Worm (Caenorhabditis elegans) whole organism, L1 larva: ENCODE data around the gene best-6.
"Not testable (repeated sequence)": the region's sequence is repeated elsewhere in the genome, so short reads cannot be mapped to it uniquely, and the experiment has no call there.

Experiments used
- C34B4.2 ChIP-seq: sonication (generic microtip); optimal IDR thresholded peaks from 2 replicates; lab custom pipeline; 2017; ENCODE audit warnings: mild to moderate bottlenecking, missing genetic modification characterization, missing compliant biosample characterization
- F16B12.6 ChIP-seq: fragments of 150-350 bp; optimal IDR thresholded peaks from 2 replicates; lab custom pipeline; 2014; ENCODE audit warnings: missing biosample characterization, missing genetic modification characterization
- aly-2 ChIP-seq: fragments of 150-350 bp; optimal IDR thresholded peaks from 2 replicates; lab custom pipeline; 2014; ENCODE audit warnings: missing biosample characterization, missing genetic modification characterization
- ceh-8 ChIP-seq: fragments of 200-800 bp; sonication (Bioruptor generic); optimal IDR thresholded peaks from 2 replicates; lab custom pipeline; 2018; ENCODE audit warnings: mild to moderate bottlenecking, missing genetic modification characterization, moderate library complexity, missing compliant biosample characterization
- ceh-82 ChIP-seq, 3 experiments: fragments of 150-350 bp in 1 of 3; sonication (generic microtip) in 2 of 3; optimal IDR thresholded peaks; 2 replicates each; lab custom pipeline; 2014 to 2017; ENCODE audit warnings: missing biosample characterization in 3 of 3, missing genetic modification characterization in 3 of 3
- ceh-90 ChIP-seq: sonication (generic microtip); optimal IDR thresholded peaks from 2 replicates; lab custom pipeline; 2016; ENCODE audit warnings: missing genetic modification characterization, missing compliant biosample characterization
- efl-1 ChIP-seq, 4 experiments: fragments of 150-350 bp; optimal IDR thresholded peaks in 3 of 4; peaks in 1 of 4; 1 replicate in 1 of 4; 2 replicates in 3 of 4; lab custom pipeline; 2014; ENCODE audit warnings: missing biosample characterization in 2 of 4, missing genetic modification characterization in 2 of 4, missing genetic modification reagents in 2 of 4
- ets-5 ChIP-seq: fragments of 200-800 bp; sonication (Bioruptor generic); IDR thresholded peaks from 2 replicates; pipeline ENCODE4 v1.3.6; 2022; ENCODE audit warnings: missing genetic modification characterization, missing compliant biosample characterization
- fos-1 ChIP-seq: fragments of 150-350 bp; optimal IDR thresholded peaks from 2 replicates; lab custom pipeline; 2014; ENCODE audit warnings: missing biosample characterization, missing genetic modification characterization
- hlh-17 ChIP-seq: fragments of 200-800 bp; sonication (Bioruptor generic); optimal IDR thresholded peaks from 2 replicates; lab custom pipeline; 2018; ENCODE audit warnings: missing genetic modification characterization, mild to moderate bottlenecking, missing compliant biosample characterization, moderate library complexity, borderline replicate concordance
- lin-13 ChIP-seq: fragments of 150-350 bp; optimal IDR thresholded peaks from 2 replicates; lab custom pipeline; 2014; ENCODE audit warnings: missing biosample characterization, missing genetic modification reagents, missing genetic modification characterization
- lin-35 ChIP-seq, 2 experiments: fragments of 150-350 bp; optimal IDR thresholded peaks; 2 replicates each; lab custom pipeline; 2014; ENCODE audit warnings: missing biosample characterization in 2 of 2, missing genetic modification characterization in 2 of 2, missing genetic modification reagents in 2 of 2
- lin-39 ChIP-seq: fragments of 150-350 bp; optimal IDR thresholded peaks from 2 replicates; lab custom pipeline; 2014; ENCODE audit warnings: missing biosample characterization, missing genetic modification reagents, missing genetic modification characterization
- mab-9 ChIP-seq: fragments of 200-800 bp; sonication (Bioruptor generic); IDR thresholded peaks from 2 replicates; pipeline ENCODE4 v1.3.6; 2022; ENCODE audit warnings: missing genetic modification reagents, missing genetic modification characterization, missing compliant biosample characterization
- mef-2 ChIP-seq: fragments of 150-350 bp; optimal IDR thresholded peaks from 2 replicates; lab custom pipeline; 2014; ENCODE audit warnings: missing biosample characterization, missing genetic modification characterization
- nhr-19 ChIP-seq: fragments of 200-800 bp; sonication (Bioruptor generic); conservative IDR thresholded peaks from 2 replicates; pipeline ENCODE4 v1.3.6; 2022; ENCODE audit warnings: missing genetic modification characterization, missing compliant biosample characterization
- nhr-20 ChIP-seq: sonication (generic microtip); optimal IDR thresholded peaks from 2 replicates; lab custom pipeline; 2016; ENCODE audit warnings: mild to moderate bottlenecking, missing genetic modification characterization, missing compliant biosample characterization
- nhr-28 ChIP-seq: fragments of 150-350 bp; optimal IDR thresholded peaks from 2 replicates; lab custom pipeline; 2014; ENCODE audit warnings: missing biosample characterization, missing genetic modification characterization
- nhr-47 ChIP-seq: sonication (generic microtip); optimal IDR thresholded peaks from 2 replicates; lab custom pipeline; 2016; ENCODE audit warnings: mild to moderate bottlenecking, missing genetic modification characterization, moderate library complexity, missing compliant biosample characterization
- nhr-76 ChIP-seq: sonication (generic microtip); optimal IDR thresholded peaks from 2 replicates; lab custom pipeline; 2017; ENCODE audit warnings: missing biosample characterization, missing genetic modification characterization
- nhr-85 ChIP-seq: sonication (generic microtip); peaks from one replicate; lab custom pipeline; 2016; ENCODE audit warnings: missing genetic modification characterization, inconsistent platforms, missing compliant biosample characterization
- pag-3 ChIP-seq: sonication (generic microtip); optimal IDR thresholded peaks from 2 replicates; lab custom pipeline; 2017; ENCODE audit warnings: missing genetic modification characterization, mild to moderate bottlenecking, missing compliant biosample characterization, antibody characterized with exemption, borderline replicate concordance; ENCODE audit not compliant: insufficient read depth
- pax-3 ChIP-seq: fragments of 200-800 bp; sonication (Bioruptor generic); optimal IDR thresholded peaks from 2 replicates; lab custom pipeline; 2018; ENCODE audit warnings: mild to moderate bottlenecking, missing genetic modification characterization, moderate library complexity, missing compliant biosample characterization
- pqm-1 ChIP-seq: sonication (generic microtip); optimal IDR thresholded peaks from 3 replicates; lab custom pipeline; 2017; ENCODE audit warnings: missing biosample characterization, missing genetic modification characterization
- skn-1 ChIP-seq: fragments of 150-350 bp; optimal IDR thresholded peaks from 2 replicates; lab custom pipeline; 2014; ENCODE audit warnings: missing biosample characterization, missing genetic modification characterization
- snpc-4 ChIP-seq: fragments of 150-350 bp; optimal IDR thresholded peaks from 2 replicates; lab custom pipeline; 2014; ENCODE audit warnings: missing biosample characterization, missing genetic modification characterization
- sox-4 ChIP-seq: sonication (generic microtip); optimal IDR thresholded peaks from 2 replicates; lab custom pipeline; 2016; ENCODE audit warnings: missing genetic modification characterization, missing compliant biosample characterization
- sup-37 ChIP-seq: fragments of 200-800 bp; sonication (Bioruptor generic); optimal IDR thresholded peaks from 2 replicates; lab custom pipeline; 2018; ENCODE audit warnings: mild to moderate bottlenecking, missing genetic modification characterization, missing compliant biosample characterization
- swsn-7 ChIP-seq: sonication (generic microtip); optimal IDR thresholded peaks from 2 replicates; lab custom pipeline; 2016; ENCODE audit warnings: missing genetic modification characterization, missing compliant biosample characterization
- tbx-2 ChIP-seq: sonication (generic microtip); optimal IDR thresholded peaks from 2 replicates; lab custom pipeline; 2016; ENCODE audit warnings: missing genetic modification characterization, missing compliant biosample characterization
- unc-30 ChIP-seq: sonication (generic microtip); optimal IDR thresholded peaks from 2 replicates; lab custom pipeline; 2017; ENCODE audit warnings: missing biosample characterization, missing genetic modification characterization
- unc-62 ChIP-seq: fragments of 150-350 bp; optimal IDR thresholded peaks from 2 replicates; lab custom pipeline; 2014; ENCODE audit warnings: missing biosample characterization, missing genetic modification reagents, missing genetic modification characterization
- vab-15 ChIP-seq: sonication (generic microtip); optimal IDR thresholded peaks from 2 replicates; lab custom pipeline; 2017; ENCODE audit warnings: missing genotype, mild to moderate bottlenecking, missing genetic modification characterization, missing compliant biosample characterization
- xbp-1 ChIP-seq: sonication (generic microtip); optimal IDR thresholded peaks from 2 replicates; lab custom pipeline; 2016; ENCODE audit warnings: missing genetic modification characterization, missing compliant biosample characterization
- zag-1 ChIP-seq: fragments of 150-350 bp; optimal IDR thresholded peaks from 2 replicates; lab custom pipeline; 2014; ENCODE audit warnings: missing biosample characterization, missing genetic modification characterization

The best-6 gene

DNA sequence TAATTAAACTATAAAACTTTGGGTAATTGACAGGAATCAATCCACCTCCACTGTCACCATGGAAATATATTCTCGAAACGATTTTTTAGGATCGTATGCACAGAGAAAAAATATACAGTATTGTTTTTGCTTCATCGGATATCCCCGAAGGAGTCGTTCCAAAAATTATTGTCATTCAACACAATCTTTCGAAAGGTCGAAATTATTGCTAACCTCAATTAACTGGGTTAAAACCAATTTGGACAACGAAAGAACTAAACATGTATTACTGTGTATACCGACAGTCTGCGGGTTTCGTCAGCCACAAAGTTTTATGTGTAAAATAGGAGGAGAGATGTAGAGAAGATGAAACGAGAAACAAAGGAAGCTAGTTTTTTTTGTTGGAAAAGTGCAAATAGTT, 34.4 kb upstream of the best-6 start (continued):
- TF ChIP-seq mef-2 (no peak), swsn-7 (peak; percentile 15), xbp-1 (tag; lab: Kevin White, UChicago) (peak; percentile 5), nhr-85 (tag; lab: Kevin White, UChicago) (peak; percentile 75), nhr-47 (tag; lab: Kevin White, UChicago) (peak; percentile 52), efl-1 (optimal IDR thresholded peaks at IDR 0.05; lab: Kevin White, UChicago) (peak in 1 of 2 experiments; percentile 12), efl-1 (GFP tag; optimal IDR thresholded peaks at IDR 0.05 in 1 of 2; lab: Kevin White, UChicago) (no peak), sup-37 (GFP tag; lab: Kevin White, UChicago) (no peak), aly-2 (tag; lab: Kevin White, UChicago) (peak; percentile 35), snpc-4 (tag; lab: Kevin White, UChicago) (peak; percentile 96), nhr-19 (GFP tag; lab: Robert Waterston, UW) (peak; percentile 66), lin-35 (GFP tag; optimal IDR thresholded peaks at IDR 0.05; lab: Kevin White, UChicago) (peak in 1 of 2 experiments; percentile 4), nhr-28 (tag; lab: Kevin White, UChicago) (no peak), pqm-1 (tag; lab: Kevin White, UChicago) (no peak), pax-3 (tag; lab: Kevin White, UChicago) (no peak)

ce11 chrIV:5062278-5062677, 33.4 kb upstream of the best-6 start, which contains the start of gene msp-57:
msp-57 (plus strand) TSS chrIV:5062578.
- TF ChIP-seq swsn-7; nhr-47 (tag; lab: Kevin White, UChicago); nhr-85 (tag; lab: Kevin White, UChicago): not testable (repeated sequence)

DNA sequence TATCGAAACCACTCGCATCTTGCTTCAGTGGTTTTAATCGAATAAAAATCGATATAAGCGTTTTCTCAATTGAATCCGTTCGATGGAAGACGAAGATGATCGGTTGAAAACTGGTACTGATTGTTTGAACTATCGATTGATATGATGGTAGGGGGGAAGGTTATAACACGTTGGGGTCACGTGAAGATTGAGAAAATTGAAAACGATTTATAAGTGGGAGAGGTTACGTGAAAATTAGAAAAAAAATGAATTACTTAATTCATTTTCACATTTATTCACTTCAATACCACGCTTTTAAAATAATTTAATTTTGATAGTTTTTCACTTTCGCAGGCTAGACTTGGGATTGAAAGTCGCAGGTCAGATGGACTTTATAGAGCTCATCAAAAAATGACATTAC, 32.1 kb upstream of the best-6 start, which contains the start of gene C09B9.7:
TSS of gene C09B9.7 (minus strand) at position 101 of the 400 bp plus-strand sequence.
- TF ChIP-seq pax-3 (tag; lab: Kevin White, UChicago) (no peak), pqm-1 (tag; lab: Kevin White, UChicago) (no peak), lin-39 (no peak), ceh-82 (tag; optimal IDR thresholded peaks at IDR 0.05; lab: Kevin White, UChicago) (no peak)

- no peak for TF ChIP-seq F16B12.6
- no peak for TF ChIP-seq fos-1 (tag; lab: Kevin White, UChicago)
- no peak for TF ChIP-seq pax-3 (tag; lab: Kevin White, UChicago)
- TF ChIP-seq unc-62 (GFP tag; lab: Kevin White, UChicago) = no peak
- no peak for TF ChIP-seq pag-3 (tag; lab: Kevin White, UChicago)
- TF ChIP-seq ets-5 (GFP tag; lab: Robert Waterston, UW) = no peak
- TF ChIP-seq ceh-8 (GFP tag; lab: Kevin White, UChicago) = no peak
- TF ChIP-seq nhr-28 (tag; lab: Kevin White, UChicago) = no peak
- no peak for TF ChIP-seq mab-9 (GFP tag; lab: Robert Waterston, UW)
- TF ChIP-seq snpc-4 (tag; lab: Kevin White, UChicago) = no peak
- TF ChIP-seq unc-30 (tag; lab: Kevin White, UChicago) = no peak
- TF ChIP-seq hlh-17 = no peak
- TF ChIP-seq lin-13 (GFP tag; lab: Kevin White, UChicago) = no peak
- TF ChIP-seq tbx-2 (tag; lab: Kevin White, UChicago) = no peak
- no peak for TF ChIP-seq xbp-1 (tag; lab: Kevin White, UChicago)
Measured at ce11 chrIV:5055964-5056588, 27.2 kb upstream of the best-6 start, which contains the start of gene msp-55. msp-55 (minus strand) TSS chrIV:5056014.

DNA sequence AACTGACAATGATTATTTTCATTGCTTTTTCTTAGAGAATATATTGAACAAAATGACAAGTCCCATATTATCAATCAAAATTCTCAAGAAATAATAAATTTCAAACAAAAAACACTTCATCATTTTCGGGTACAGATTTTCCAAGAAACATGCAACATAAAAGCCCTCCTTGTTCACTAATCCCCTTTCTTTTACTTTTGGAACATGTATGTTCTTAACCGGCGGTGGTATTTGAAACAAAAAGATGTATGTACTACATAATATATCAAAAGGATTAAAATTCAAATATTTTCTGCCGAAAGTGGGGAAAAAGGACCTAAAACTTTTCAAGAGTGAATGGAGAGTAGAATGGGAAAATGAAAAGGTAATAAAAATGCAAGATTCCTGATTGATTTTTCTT, 25.4 kb upstream of the best-6 start:
- no peak for TF ChIP-seq nhr-20
- no peak for TF ChIP-seq nhr-76 (tag; lab: Kevin White, UChicago)
- no peak for TF ChIP-seq skn-1
- TF ChIP-seq C34B4.2 (tag; lab: Kevin White, UChicago) = no peak
- peak; percentile 48; the same call in 1 of the 2 replicates for TF ChIP-seq mab-9 (GFP tag; lab: Robert Waterston, UW)
- no peak for TF ChIP-seq sox-4 (tag; lab: Kevin White, UChicago)
- peak; percentile 62 for TF ChIP-seq unc-30 (tag; lab: Kevin White, UChicago)
- no peak for TF ChIP-seq vab-15 (tag; lab: Kevin White, UChicago)
- no peak for TF ChIP-seq ceh-90
- TF ChIP-seq zag-1 (tag; lab: Kevin White, UChicago) = no peak
